Worm (Caenorhabditis elegans) whole organism, L1 larva: ENCODE data around the gene B0361.11.

Source experiments
- C04F5.9 ChIP-seq: sonication (generic microtip); optimal IDR thresholded peaks from 2 replicates; lab custom pipeline; 2016; ENCODE audit warnings: missing genetic modification characterization, missing compliant biosample characterization
- C16A3.4 ChIP-seq: fragments of 150-350 bp; optimal IDR thresholded peaks from 2 replicates; lab custom pipeline; 2014; ENCODE audit warnings: missing biosample characterization, missing genetic modification characterization
- F16B12.6 ChIP-seq: fragments of 150-350 bp; optimal IDR thresholded peaks from 2 replicates; lab custom pipeline; 2014; ENCODE audit warnings: missing biosample characterization, missing genetic modification characterization
- aly-2 ChIP-seq: fragments of 150-350 bp; optimal IDR thresholded peaks from 2 replicates; lab custom pipeline; 2014; ENCODE audit warnings: missing biosample characterization, missing genetic modification characterization
- blmp-1 ChIP-seq: fragments of 150-350 bp; optimal IDR thresholded peaks from 2 replicates; lab custom pipeline; 2014; ENCODE audit warnings: missing biosample characterization, missing genetic modification characterization
- ceh-8 ChIP-seq: fragments of 200-800 bp; sonication (Bioruptor generic); optimal IDR thresholded peaks from 2 replicates; lab custom pipeline; 2018; ENCODE audit warnings: mild to moderate bottlenecking, missing genetic modification characterization, moderate library complexity, missing compliant biosample characterization
- ceh-82 ChIP-seq, 3 experiments: fragments of 150-350 bp in 1 of 3; sonication (generic microtip) in 2 of 3; optimal IDR thresholded peaks; 2 replicates each; lab custom pipeline; 2014 to 2017; ENCODE audit warnings: missing biosample characterization in 3 of 3, missing genetic modification characterization in 3 of 3
- dpl-1 ChIP-seq, 3 experiments: fragments of 150-350 bp in 2 of 3; sonication (generic microtip) in 1 of 3; optimal IDR thresholded peaks; 2 replicates each; lab custom pipeline; 2014 to 2017; ENCODE audit warnings: missing biosample characterization in 3 of 3, missing genetic modification characterization in 3 of 3, missing genetic modification reagents in 3 of 3
- dsc-1 ChIP-seq: sonication (generic microtip); optimal IDR thresholded peaks from 2 replicates; lab custom pipeline; 2016; ENCODE audit warnings: mild to moderate bottlenecking, missing genetic modification characterization, missing compliant biosample characterization
- efl-1 ChIP-seq, 4 experiments: fragments of 150-350 bp; optimal IDR thresholded peaks in 3 of 4; peaks in 1 of 4; 1 replicate in 1 of 4; 2 replicates in 3 of 4; lab custom pipeline; 2014; ENCODE audit warnings: missing biosample characterization in 2 of 4, missing genetic modification characterization in 2 of 4, missing genetic modification reagents in 2 of 4
- efl-3 ChIP-seq: fragments of 200-800 bp; sonication (Bioruptor generic); optimal IDR thresholded peaks from 2 replicates; lab custom pipeline; 2018; ENCODE audit warnings: mild to moderate bottlenecking, missing genetic modification characterization, missing compliant biosample characterization
- elt-2 ChIP-seq: sonication (generic microtip); optimal IDR thresholded peaks from 2 replicates; lab custom pipeline; 2016; ENCODE audit warnings: missing genetic modification characterization, mild to moderate bottlenecking, inconsistent platforms, missing compliant biosample characterization, missing genetic modification reagents
- elt-3 ChIP-seq, 6 experiments: fragments of 150-350 bp in 1 of 6; sonication (generic microtip); optimal IDR thresholded peaks; 2 replicates each; lab custom pipeline; 2017 to 2018; ENCODE audit warnings: missing biosample characterization in 6 of 6, missing genetic modification characterization in 6 of 6, inconsistent platforms in 1 of 6
- ets-5 ChIP-seq: fragments of 200-800 bp; sonication (Bioruptor generic); IDR thresholded peaks from 2 replicates; pipeline ENCODE4 v1.3.6; 2022; ENCODE audit warnings: missing genetic modification characterization, missing compliant biosample characterization
- fkh-10 ChIP-seq: sonication (generic microtip); optimal IDR thresholded peaks from 2 replicates; lab custom pipeline; 2017; ENCODE audit warnings: missing biosample characterization, missing genetic modification reagents, missing genetic modification characterization
- fkh-4 ChIP-seq: sonication (generic microtip); optimal IDR thresholded peaks from 2 replicates; lab custom pipeline; 2016; ENCODE audit warnings: missing compliant biosample characterization, missing genetic modification characterization, borderline replicate concordance
- fos-1 ChIP-seq: fragments of 150-350 bp; optimal IDR thresholded peaks from 2 replicates; lab custom pipeline; 2014; ENCODE audit warnings: missing biosample characterization, missing genetic modification characterization
- grh-1 ChIP-seq: fragments of 200-800 bp; sonication (Bioruptor generic); IDR thresholded peaks from 2 replicates; pipeline ENCODE4 v1.3.6; 2022; ENCODE audit warnings: missing genetic modification reagents, missing genetic modification characterization, missing compliant biosample characterization
- hlh-17 ChIP-seq: fragments of 200-800 bp; sonication (Bioruptor generic); optimal IDR thresholded peaks from 2 replicates; lab custom pipeline; 2018; ENCODE audit warnings: missing genetic modification characterization, mild to moderate bottlenecking, missing compliant biosample characterization, moderate library complexity, borderline replicate concordance
- hlh-4 ChIP-seq: sonication (generic microtip); optimal IDR thresholded peaks from 2 replicates; lab custom pipeline; 2016; ENCODE audit warnings: mild to moderate bottlenecking, missing genetic modification characterization, missing compliant biosample characterization
- hpl-2 ChIP-seq: fragments of 150-350 bp; optimal IDR thresholded peaks from 2 replicates; lab custom pipeline; 2014; ENCODE audit warnings: missing biosample characterization, missing genetic modification reagents, missing genetic modification characterization
- lin-35 ChIP-seq, 2 experiments: fragments of 150-350 bp; optimal IDR thresholded peaks; 2 replicates each; lab custom pipeline; 2014; ENCODE audit warnings: missing biosample characterization in 2 of 2, missing genetic modification characterization in 2 of 2, missing genetic modification reagents in 2 of 2
- lin-39 ChIP-seq: fragments of 150-350 bp; optimal IDR thresholded peaks from 2 replicates; lab custom pipeline; 2014; ENCODE audit warnings: missing biosample characterization, missing genetic modification reagents, missing genetic modification characterization
- lsy-2 ChIP-seq, 2 experiments: fragments of 150-350 bp; optimal IDR thresholded peaks; 2 replicates each; lab custom pipeline; 2014; ENCODE audit warnings: missing biosample characterization in 2 of 2, missing genetic modification characterization in 2 of 2
- mab-9 ChIP-seq: fragments of 200-800 bp; sonication (Bioruptor generic); IDR thresholded peaks from 2 replicates; pipeline ENCODE4 v1.3.6; 2022; ENCODE audit warnings: missing genetic modification reagents, missing genetic modification characterization, missing compliant biosample characterization
- mef-2 ChIP-seq: fragments of 150-350 bp; optimal IDR thresholded peaks from 2 replicates; lab custom pipeline; 2014; ENCODE audit warnings: missing biosample characterization, missing genetic modification characterization
- nhr-11 ChIP-seq: fragments of 150-350 bp; optimal IDR thresholded peaks from 2 replicates; lab custom pipeline; 2014; ENCODE audit warnings: missing biosample characterization, missing genetic modification characterization
- nhr-12 ChIP-seq: sonication (generic microtip); optimal IDR thresholded peaks from 2 replicates; lab custom pipeline; 2017; ENCODE audit warnings: missing biosample characterization, missing genetic modification characterization
- nhr-19 ChIP-seq: fragments of 200-800 bp; sonication (Bioruptor generic); conservative IDR thresholded peaks from 2 replicates; pipeline ENCODE4 v1.3.6; 2022; ENCODE audit warnings: missing genetic modification characterization, missing compliant biosample characterization
- nhr-20 ChIP-seq: sonication (generic microtip); optimal IDR thresholded peaks from 2 replicates; lab custom pipeline; 2016; ENCODE audit warnings: mild to moderate bottlenecking, missing genetic modification characterization, missing compliant biosample characterization
- nhr-237 ChIP-seq: fragments of 150-350 bp; optimal IDR thresholded peaks from 2 replicates; lab custom pipeline; 2014; ENCODE audit warnings: missing biosample characterization, missing genetic modification characterization
- nhr-28 ChIP-seq: fragments of 150-350 bp; optimal IDR thresholded peaks from 2 replicates; lab custom pipeline; 2014; ENCODE audit warnings: missing biosample characterization, missing genetic modification characterization
- nhr-47 ChIP-seq: sonication (generic microtip); optimal IDR thresholded peaks from 2 replicates; lab custom pipeline; 2016; ENCODE audit warnings: mild to moderate bottlenecking, missing genetic modification characterization, moderate library complexity, missing compliant biosample characterization
- nhr-76 ChIP-seq: sonication (generic microtip); optimal IDR thresholded peaks from 2 replicates; lab custom pipeline; 2017; ENCODE audit warnings: missing biosample characterization, missing genetic modification characterization
- nhr-84 ChIP-seq: sonication (generic microtip); optimal IDR thresholded peaks from 2 replicates; lab custom pipeline; 2017; ENCODE audit warnings: missing biosample characterization, missing genetic modification characterization
- nhr-85 ChIP-seq: sonication (generic microtip); peaks from one replicate; lab custom pipeline; 2016; ENCODE audit warnings: missing genetic modification characterization, inconsistent platforms, missing compliant biosample characterization
- pax-3 ChIP-seq: fragments of 200-800 bp; sonication (Bioruptor generic); optimal IDR thresholded peaks from 2 replicates; lab custom pipeline; 2018; ENCODE audit warnings: mild to moderate bottlenecking, missing genetic modification characterization, moderate library complexity, missing compliant biosample characterization
- rnt-1 ChIP-seq: sonication (generic microtip); optimal IDR thresholded peaks from 2 replicates; lab custom pipeline; 2016; ENCODE audit warnings: mild to moderate bottlenecking, missing genetic modification characterization, moderate library complexity, missing compliant biosample characterization
- skn-1 ChIP-seq: fragments of 150-350 bp; optimal IDR thresholded peaks from 2 replicates; lab custom pipeline; 2014; ENCODE audit warnings: missing biosample characterization, missing genetic modification characterization
- snpc-4 ChIP-seq: fragments of 150-350 bp; optimal IDR thresholded peaks from 2 replicates; lab custom pipeline; 2014; ENCODE audit warnings: missing biosample characterization, missing genetic modification characterization
- sup-37 ChIP-seq: fragments of 200-800 bp; sonication (Bioruptor generic); optimal IDR thresholded peaks from 2 replicates; lab custom pipeline; 2018; ENCODE audit warnings: mild to moderate bottlenecking, missing genetic modification characterization, missing compliant biosample characterization
- swsn-7 ChIP-seq: sonication (generic microtip); optimal IDR thresholded peaks from 2 replicates; lab custom pipeline; 2016; ENCODE audit warnings: missing genetic modification characterization, missing compliant biosample characterization
- unc-130 ChIP-seq: fragments of 150-350 bp; optimal IDR thresholded peaks from 2 replicates; lab custom pipeline; 2017; ENCODE audit warnings: missing biosample characterization, missing genetic modification characterization, inconsistent platforms
- unc-62 ChIP-seq: fragments of 150-350 bp; optimal IDR thresholded peaks from 2 replicates; lab custom pipeline; 2014; ENCODE audit warnings: missing biosample characterization, missing genetic modification reagents, missing genetic modification characterization
- unc-98 ChIP-seq: fragments of 200-800 bp; sonication (Bioruptor generic); IDR thresholded peaks from 2 replicates; pipeline ENCODE4 v1.3.6; 2022; ENCODE audit warnings: missing genetic modification characterization, missing compliant biosample characterization
- xbp-1 ChIP-seq: sonication (generic microtip); optimal IDR thresholded peaks from 2 replicates; lab custom pipeline; 2016; ENCODE audit warnings: missing genetic modification characterization, missing compliant biosample characterization
- zag-1 ChIP-seq: fragments of 150-350 bp; optimal IDR thresholded peaks from 2 replicates; lab custom pipeline; 2014; ENCODE audit warnings: missing biosample characterization, missing genetic modification characterization
- ztf-11 ChIP-seq, 2 experiments: sonication (generic microtip); optimal IDR thresholded peaks; 2 replicates each; lab custom pipeline; 2016 to 2017; ENCODE audit warnings: missing genetic modification characterization in 2 of 2, missing biosample characterization in 1 of 2, missing compliant biosample characterization in 1 of 2
- ztf-4 ChIP-seq: fragments of 150-350 bp; optimal IDR thresholded peaks from 2 replicates; lab custom pipeline; 2014; ENCODE audit warnings: missing biosample characterization, missing genetic modification characterization

B0361.11 gene

DNA sequence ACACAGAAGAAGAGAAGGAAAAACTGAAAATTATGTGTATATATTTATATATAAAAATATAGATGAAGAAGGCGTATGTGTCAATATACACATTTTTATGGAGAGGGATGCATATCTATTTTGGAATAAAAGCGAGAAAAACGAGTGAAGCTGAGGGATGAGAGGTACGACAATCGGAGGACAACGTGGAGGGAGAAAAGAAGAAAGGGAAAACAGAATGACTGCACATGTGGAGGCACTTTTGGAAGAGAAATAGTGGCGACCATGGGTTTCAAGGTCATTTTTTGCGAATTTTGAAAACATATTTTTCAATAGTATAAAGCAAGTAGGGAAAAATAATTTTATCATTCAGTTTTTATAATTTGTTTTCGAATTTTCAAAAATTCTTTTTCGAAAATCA lies 15.2 kb downstream of the B0361.11 start (continued):
- TF ChIP-seq sup-37 (no peak), lin-35 (GFP tag; optimal IDR thresholded peaks at IDR 0.05; lab: Kevin White, UChicago) (peak; percentile 22 to 33), unc-98 (GFP tag; lab: Robert Waterston, UW) (no peak), ceh-82 (tag; optimal IDR thresholded peaks at IDR 0.05; lab: Kevin White, UChicago) (no peak), fkh-10 (GFP tag; lab: Kevin White, UChicago) (no peak), nhr-28 (tag; lab: Kevin White, UChicago) (no peak), ztf-11 (tag; optimal IDR thresholded peaks at IDR 0.05; lab: Kevin White, UChicago) (no peak), nhr-47 (tag; lab: Kevin White, UChicago) (no peak), unc-62 (GFP tag; lab: Kevin White, UChicago) (no peak), dsc-1 (tag; lab: Kevin White, UChicago) (no peak), ztf-4 (no peak), blmp-1 (tag; lab: Kevin White, UChicago) (peak; percentile 98), pax-3 (tag; lab: Kevin White, UChicago) (no peak), ceh-8 (GFP tag; lab: Kevin White, UChicago) (no peak), efl-1 (optimal IDR thresholded peaks at IDR 0.05; lab: Kevin White, UChicago) (peak in 1 of 2 experiments; percentile 5), efl-1 (GFP tag; optimal IDR thresholded peaks at IDR 0.05 in 1 of 2; lab: Kevin White, UChicago) (no peak), nhr-84 (no peak), hlh-17 (no peak), swsn-7 (tag; lab: Kevin White, UChicago) (no peak), nhr-76 (tag; lab: Kevin White, UChicago) (no peak), nhr-11 (tag; lab: Kevin White, UChicago) (no peak), ets-5 (GFP tag; lab: Robert Waterston, UW) (no peak), grh-1 (GFP tag; lab: Robert Waterston, UW) (no peak), dpl-1 (GFP tag; optimal IDR thresholded peaks at IDR 0.05; lab: Kevin White, UChicago) (peak in 1 of 3 experiments; percentile 32), F16B12.6 (tag; lab: Kevin White, UChicago) (no peak), nhr-85 (no peak), hpl-2 (GFP tag; lab: Kevin White, UChicago) (no peak), lin-39 (tag; lab: Kevin White, UChicago) (no peak), fkh-4 (tag; lab: Kevin White, UChicago) (no peak), fos-1 (no peak), skn-1 (tag; lab: Kevin White, UChicago) (peak; percentile 49), elt-2 (no peak), nhr-12 (tag; lab: Kevin White, UChicago) (no peak), C16A3.4 (tag; lab: Kevin White, UChicago) (peak; percentile 22), xbp-1 (tag; lab: Kevin White, UChicago) (no peak), aly-2 (tag; lab: Kevin White, UChicago) (no peak), nhr-19 (GFP tag; lab: Robert Waterston, UW) (no peak), lsy-2 (tag; optimal IDR thresholded peaks at IDR 0.05; lab: Kevin White, UChicago) (peak in 1 of 2 experiments; percentile 28), mef-2 (tag; lab: Kevin White, UChicago) (no peak), rnt-1 (tag; lab: Kevin White, UChicago) (peak; percentile 4), snpc-4 (tag; lab: Kevin White, UChicago) (no peak), nhr-237 (no peak), elt-3 (tag; optimal IDR thresholded peaks at IDR 0.05; lab: Kevin White, UChicago) (no peak), unc-130 (tag; lab: Kevin White, UChicago) (no peak), nhr-20 (tag; lab: Kevin White, UChicago) (no peak), C04F5.9 (tag; lab: Kevin White, UChicago) (no peak), zag-1 (no peak), mab-9 (GFP tag; lab: Robert Waterston, UW) (no peak), hlh-4 (tag; lab: Kevin White, UChicago) (no peak), efl-3 (GFP tag; lab: Kevin White, UChicago) (no peak)
